ENCODE assay signal across 4 fruit fly cellular contexts in genomic region chr3R:25555365-25556106, dm6.
A peak's percentile ranks its signal among the peaks of the same experiment; 100 is the strongest.
TF ChIP-seq lines count a peak whose summit lies in the region.

No protein-coding gene starts in this region.

- no peak for TF ChIP-seq CTCF in whole organism, embryonic (GFP tag; optimal IDR thresholded peaks at IDR 0.05; lab: Kevin White, UChicago)

TF ChIP-seq in whole organism, embryonic, 481 proteins besides CTCF, POLR2A, EP300 and RAD21:
- TF ChIP-seq CG2120 (GFP tag; optimal IDR thresholded peaks at IDR 0.05; lab: Kevin White, UChicago): no peak
- peak; percentile 39 for TF ChIP-seq corto (GFP tag; optimal IDR thresholded peaks at IDR 0.05; lab: Kevin White, UChicago)
- TF ChIP-seq CG11456 (GFP tag; IDR thresholded peaks at IDR 0.05; lab: Robert Waterston, UW): 0 out of 3 replicates have a peak, but pooled peaks have one; percentile 32
- no peak for TF ChIP-seq CG4404 (GFP tag; IDR thresholded peaks at IDR 0.05; lab: Robert Waterston, UW)
- TF ChIP-seq Xrp1 (GFP tag; IDR thresholded peaks at IDR 0.05; lab: Robert Waterston, UW): 0 out of 2 replicates have a peak, but pooled peaks have one; percentile 10
- peak in 1 of 2 experiments; percentile 68 for TF ChIP-seq bsh (GFP tag; optimal IDR thresholded peaks at IDR 0.05; lab: Kevin White, UChicago)
- peak; percentile 65 for TF ChIP-seq Ets65A (GFP tag; lab: Kevin White, UChicago)
- peak; percentile 51 for TF ChIP-seq crol (GFP tag; IDR thresholded peaks at IDR 0.05; lab: Robert Waterston, UW)
- no peak for TF ChIP-seq CG7271 (tag; optimal IDR thresholded peaks at IDR 0.05; lab: Kevin White, UChicago)
- peak; percentile 14 for TF ChIP-seq CG11504 (tag; optimal IDR thresholded peaks at IDR 0.05; lab: Kevin White, UChicago)
- peak; percentile 8 for TF ChIP-seq Hmr (GFP tag; optimal IDR thresholded peaks at IDR 0.05; lab: Kevin White, UChicago)
- TF ChIP-seq nom (GFP tag; optimal IDR thresholded peaks at IDR 0.05; lab: Kevin White, UChicago): peak; percentile 71
- no peak for TF ChIP-seq cwo (GFP tag; optimal IDR thresholded peaks at IDR 0.05; lab: Kevin White, UChicago)
- peak; percentile 15 for TF ChIP-seq CG18599 (GFP tag; optimal IDR thresholded peaks at IDR 0.05; lab: Kevin White, UChicago)
- TF ChIP-seq Drgx (GFP tag; IDR thresholded peaks at IDR 0.05; lab: Robert Waterston, UW): peak; percentile 60
- TF ChIP-seq CG2678 (tag; optimal IDR thresholded peaks at IDR 0.05; lab: Kevin White, UChicago): peak; percentile 4
- peak; percentile 76 for TF ChIP-seq Hr39 (optimal IDR thresholded peaks at IDR 0.05; lab: Kevin White, UChicago)
- peak; percentile 75 for TF ChIP-seq lbe (GFP tag; optimal IDR thresholded peaks at IDR 0.05; lab: Kevin White, UChicago)
TF ChIP-seq in whole organism, embryonic: peak in this region for 14.

TF ChIP-seq in whole organism, prepupa, 60 proteins besides CTCF, POLR2A, EP300 and RAD21 (continues in another document):
- TF ChIP-seq CG8632 (GFP tag; optimal IDR thresholded peaks at IDR 0.05; lab: Kevin White, UChicago) (peak; percentile 90), Met (GFP tag; optimal IDR thresholded peaks at IDR 0.05; lab: Kevin White, UChicago) (peak; percentile 82), svp (GFP tag; lab: Kevin White, UChicago) (peak; percentile 83), cyc (GFP tag; optimal IDR thresholded peaks at IDR 0.05; lab: Kevin White, UChicago) (peak; percentile 78), Hr39 (GFP tag; optimal IDR thresholded peaks at IDR 0.05; lab: Kevin White, UChicago) (peak; percentile 79), Sox102F (GFP tag; optimal IDR thresholded peaks at IDR 0.05; lab: Kevin White, UChicago) (peak; percentile 69), fd85E (GFP tag; optimal IDR thresholded peaks at IDR 0.05; lab: Kevin White, UChicago) (peak; percentile 46), CG16779 (tag; optimal IDR thresholded peaks at IDR 0.05; lab: Kevin White, UChicago) (peak; percentile 88), Sox14 (GFP tag; optimal IDR thresholded peaks at IDR 0.05; lab: Kevin White, UChicago) (peak; percentile 81), CG15336 (GFP tag; IDR thresholded peaks at IDR 0.05; lab: Robert Waterston, UW) (peak; percentile 81), CG11762 (GFP tag; optimal IDR thresholded peaks at IDR 0.05; lab: Kevin White, UChicago; ENCODE audit: insufficient read depth) (peak; percentile 86), CG3032 (tag; optimal IDR thresholded peaks at IDR 0.05; lab: Kevin White, UChicago) (peak; percentile 99), achi (GFP tag; optimal IDR thresholded peaks at IDR 0.05; lab: Kevin White, UChicago) (peak; percentile 89), CG6792 (GFP tag; optimal IDR thresholded peaks at IDR 0.05; lab: Kevin White, UChicago) (peak; percentile 84), ss (GFP tag; optimal IDR thresholded peaks at IDR 0.05; lab: Kevin White, UChicago) (peak; percentile 83 to 90), vri (GFP tag; optimal IDR thresholded peaks at IDR 0.05; lab: Kevin White, UChicago) (peak; percentile 70), CG6163 (GFP tag; IDR thresholded peaks at IDR 0.05; lab: Robert Waterston, UW) (peak; percentile 81), Smox (GFP tag; optimal IDR thresholded peaks at IDR 0.05; lab: Kevin White, UChicago) (peak; percentile 75), CG6808 (GFP tag; optimal IDR thresholded peaks at IDR 0.05; lab: Kevin White, UChicago) (peak; percentile 85), pdm3 (GFP tag; optimal IDR thresholded peaks at IDR 0.05; lab: Kevin White, UChicago) (peak; percentile 81), net (GFP tag; optimal IDR thresholded peaks at IDR 0.05; lab: Kevin White, UChicago) (peak; percentile 78), CG9139 (GFP tag; optimal IDR thresholded peaks at IDR 0.05; lab: Kevin White, UChicago) (peak; percentile 68), CG8319 (GFP tag; optimal IDR thresholded peaks at IDR 0.05; lab: Kevin White, UChicago) (peak; percentile 58), CG8119 (GFP tag; IDR thresholded peaks at IDR 0.05; lab: Robert Waterston, UW) (peak; percentile 82), dac (GFP tag; optimal IDR thresholded peaks at IDR 0.05; lab: Kevin White, UChicago) (peak; percentile 73)

TF ChIP-seq in whole organism, pupa, 21 proteins besides CTCF, POLR2A, EP300 and RAD21:
- peak; percentile 89 for TF ChIP-seq D1 (tag; optimal IDR thresholded peaks at IDR 0.05; lab: Kevin White, UChicago)
- no peak for TF ChIP-seq CG10348 (GFP tag; IDR thresholded peaks at IDR 0.05; lab: Robert Waterston, UW)
- peak; percentile 93 for TF ChIP-seq CG17806 (tag; optimal IDR thresholded peaks at IDR 0.05; lab: Kevin White, UChicago)
- peak; percentile 63 for TF ChIP-seq CG13204 (GFP tag; optimal IDR thresholded peaks at IDR 0.05; lab: Kevin White, UChicago)
- peak; percentile 40 for TF ChIP-seq CG12605 (GFP tag; IDR thresholded peaks at IDR 0.05; lab: Robert Waterston, UW)
- TF ChIP-seq EcR (GFP tag; optimal IDR thresholded peaks at IDR 0.05; lab: Kevin White, UChicago): peak; percentile 99
- peak; percentile 91 for TF ChIP-seq CG9948 (tag; optimal IDR thresholded peaks at IDR 0.05; lab: Kevin White, UChicago)
- peak; percentile 90 for TF ChIP-seq CG34367 (tag; optimal IDR thresholded peaks at IDR 0.05; lab: Kevin White, UChicago)
- TF ChIP-seq CG8159 (tag; optimal IDR thresholded peaks at IDR 0.05; lab: Kevin White, UChicago): peak; percentile 95
- peak; percentile 66 for TF ChIP-seq gl (tag; optimal IDR thresholded peaks at IDR 0.05; lab: Kevin White, UChicago)
- peak; percentile 92 for TF ChIP-seq CG15710 (tag; optimal IDR thresholded peaks at IDR 0.05; lab: Kevin White, UChicago)
- TF ChIP-seq Pif1B (GFP tag; optimal IDR thresholded peaks at IDR 0.05; lab: Kevin White, UChicago): peak; percentile 85
- TF ChIP-seq Snoo (tag; optimal IDR thresholded peaks at IDR 0.05; lab: Kevin White, UChicago): peak; percentile 86
- peak; percentile 55 for TF ChIP-seq Ets98B (GFP tag; IDR thresholded peaks at IDR 0.05; lab: Robert Waterston, UW)
- TF ChIP-seq CG32121 (GFP tag; IDR thresholded peaks at IDR 0.05; lab: Robert Waterston, UW): peak; percentile 61; the same call in 1 of the 2 replicates
- TF ChIP-seq rn (GFP tag; IDR thresholded peaks at IDR 0.05; lab: Robert Waterston, UW): no peak
- TF ChIP-seq CG14655 (GFP tag; optimal IDR thresholded peaks at IDR 0.05; lab: Kevin White, UChicago): peak; percentile 94
- TF ChIP-seq CG8301 (tag; optimal IDR thresholded peaks at IDR 0.05; lab: Kevin White, UChicago): peak; percentile 86
- peak; percentile 70; the same call in 2 of the 3 replicates for TF ChIP-seq CG4496 (GFP tag; IDR thresholded peaks at IDR 0.05; lab: Robert Waterston, UW)
- TF ChIP-seq fd96Ca (GFP tag; IDR thresholded peaks at IDR 0.05; lab: Robert Waterston, UW): peak; percentile 67; the same call in 2 of the 3 replicates
- peak; percentile 72 for TF ChIP-seq Pif1A (GFP tag; optimal IDR thresholded peaks at IDR 0.05; lab: Kevin White, UChicago)

TF ChIP-seq in whole organism, wandering third instar larva, 38 proteins besides CTCF, POLR2A, EP300 and RAD21 (continues in another document):
- peak; percentile 78 for TF ChIP-seq fru (GFP tag; optimal IDR thresholded peaks at IDR 0.05; lab: Kevin White, UChicago)
- peak; percentile 86 for TF ChIP-seq psq (GFP tag; optimal IDR thresholded peaks at IDR 0.05; lab: Kevin White, UChicago)
- TF ChIP-seq HLH106 (tag; optimal IDR thresholded peaks at IDR 0.05; lab: Kevin White, UChicago): peak; percentile 92
- peak; percentile 64 for TF ChIP-seq br (GFP tag; optimal IDR thresholded peaks at IDR 0.05; lab: Kevin White, UChicago)
- TF ChIP-seq dl (GFP tag; optimal IDR thresholded peaks at IDR 0.05; lab: Kevin White, UChicago; ENCODE audit: insufficient read depth in 1 of 2, partially characterized antibody in 2 of 2): peak; percentile 7 to 10
- peak; percentile 81 for TF ChIP-seq brk (GFP tag; optimal IDR thresholded peaks at IDR 0.05; lab: Kevin White, UChicago)
- TF ChIP-seq Hr83 (GFP tag; optimal IDR thresholded peaks at IDR 0.05; lab: Kevin White, UChicago; ENCODE audit: poor library complexity, severe bottlenecking): peak; percentile 20
- peak; percentile 91 for TF ChIP-seq Sp1 (GFP tag; optimal IDR thresholded peaks at IDR 0.05; lab: Kevin White, UChicago)
- TF ChIP-seq GATAd (GFP tag; optimal IDR thresholded peaks at IDR 0.05; lab: Kevin White, UChicago): no peak
- no peak for TF ChIP-seq Mio (GFP tag; optimal IDR thresholded peaks at IDR 0.05; lab: Kevin White, UChicago)
- TF ChIP-seq CG9705 (GFP tag; optimal IDR thresholded peaks at IDR 0.05; lab: Kevin White, UChicago): peak; percentile 78
- TF ChIP-seq dmrt93B (GFP tag; optimal IDR thresholded peaks at IDR 0.05; lab: Kevin White, UChicago): peak; percentile 83
- peak in 1 of 2 experiments; percentile 89 for TF ChIP-seq foxo (GFP tag; optimal IDR thresholded peaks at IDR 0.05; lab: Kevin White, UChicago)
- TF ChIP-seq jim (GFP tag; optimal IDR thresholded peaks at IDR 0.05; lab: Kevin White, UChicago): no peak
- TF ChIP-seq CG32264 (GFP tag; optimal IDR thresholded peaks at IDR 0.05; lab: Kevin White, UChicago): peak; percentile 49
- peak; percentile 56 for TF ChIP-seq Dif (GFP tag; optimal IDR thresholded peaks at IDR 0.05; lab: Kevin White, UChicago; ENCODE audit: partially characterized antibody)
- no peak for TF ChIP-seq lola (GFP tag; optimal IDR thresholded peaks at IDR 0.05; lab: Kevin White, UChicago)
- TF ChIP-seq Abd-B (GFP tag; optimal IDR thresholded peaks at IDR 0.05; lab: Kevin White, UChicago): no peak
- TF ChIP-seq CrebA (GFP tag; optimal IDR thresholded peaks at IDR 0.05; lab: Kevin White, UChicago; ENCODE audit: borderline replicate concordance): no peak
- TF ChIP-seq Myc (optimal IDR thresholded peaks at IDR 0.05; lab: Kevin White, UChicago): no peak
- no peak for TF ChIP-seq Dfd (GFP tag; optimal IDR thresholded peaks at IDR 0.05; lab: Kevin White, UChicago)
- TF ChIP-seq rgr (GFP tag; optimal IDR thresholded peaks at IDR 0.05; lab: Kevin White, UChicago): peak; percentile 82
- TF ChIP-seq h (GFP tag; optimal IDR thresholded peaks at IDR 0.05; lab: Kevin White, UChicago): peak; percentile 84
- TF ChIP-seq Vsx2 (GFP tag; optimal IDR thresholded peaks at IDR 0.05; lab: Kevin White, UChicago; ENCODE audit: partially characterized antibody): peak; percentile 53
- TF ChIP-seq woc (GFP tag; optimal IDR thresholded peaks at IDR 0.05; lab: Kevin White, UChicago): peak; percentile 89
- TF ChIP-seq Hnf4 (GFP tag; optimal IDR thresholded peaks at IDR 0.05; lab: Kevin White, UChicago): peak; percentile 63
- TF ChIP-seq ey (GFP tag; optimal IDR thresholded peaks at IDR 0.05; lab: Kevin White, UChicago): peak; percentile 63
- TF ChIP-seq Jra (GFP tag; optimal IDR thresholded peaks at IDR 0.05; lab: Kevin White, UChicago): peak; percentile 46
- peak; percentile 68 for TF ChIP-seq sage (GFP tag; optimal IDR thresholded peaks at IDR 0.05; lab: Kevin White, UChicago)
- TF ChIP-seq pan (optimal IDR thresholded peaks at IDR 0.05; lab: Kevin White, UChicago): no peak
- peak; percentile 85 for TF ChIP-seq OdsH (GFP tag; optimal IDR thresholded peaks at IDR 0.05; lab: Kevin White, UChicago)
- no peak for TF ChIP-seq dsf (GFP tag; optimal IDR thresholded peaks at IDR 0.05; lab: Kevin White, UChicago; ENCODE audit: borderline replicate concordance)
- no peak for TF ChIP-seq sv (GFP tag; optimal IDR thresholded peaks at IDR 0.05; lab: Kevin White, UChicago)

Comparison
In these comparisons a context has a peak if more than half of its experiments do, and no peak if none do; other contexts are left out.
1. Of the 7 proteins assayed by ChIP-seq in both whole organism, embryonic and whole organism, prepupa: peak only in whole organism, embryonic: none; only in whole organism, prepupa: Blimp-1, CG16779, CG6854, Gug, Lpt and Sox102F; in both: Hr39; in neither: 0.